Fruit fly (Drosophila melanogaster): Measurements from ENCODE around the gene CG43935.
A peak's percentile ranks its signal among the peaks of the same experiment; 100 is the strongest.

CG43935 gene

DNA sequence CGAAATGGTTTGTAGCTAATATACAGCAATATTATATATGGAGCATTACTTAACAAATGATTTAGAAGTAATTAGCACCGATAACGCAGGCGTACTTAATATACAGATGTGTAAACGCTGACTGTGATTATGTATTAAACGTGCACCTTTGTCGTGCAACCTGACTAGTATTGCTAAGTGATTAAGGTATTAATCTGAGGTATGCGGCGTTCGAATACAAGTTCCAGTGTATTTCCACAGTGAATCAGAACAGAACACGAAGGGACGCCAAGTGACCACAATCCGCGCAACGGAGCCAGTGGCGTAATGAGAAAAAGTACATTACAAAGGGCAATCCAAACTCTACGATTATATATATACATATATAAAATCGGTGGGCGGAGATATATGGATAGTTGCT, 1.1 kb upstream of the CG43935 start, which contains the start of gene Nep5:
Gene Nep5, minus strand, starts transcription at position 101 of the 400 bp plus-strand sequence.
- TF ChIP-seq Dll (optimal IDR thresholded peaks at IDR 0.05) (no peak), usp (GFP tag; optimal IDR thresholded peaks at IDR 0.05) (no peak), psq (optimal IDR thresholded peaks at IDR 0.05) (no peak)

DNA sequence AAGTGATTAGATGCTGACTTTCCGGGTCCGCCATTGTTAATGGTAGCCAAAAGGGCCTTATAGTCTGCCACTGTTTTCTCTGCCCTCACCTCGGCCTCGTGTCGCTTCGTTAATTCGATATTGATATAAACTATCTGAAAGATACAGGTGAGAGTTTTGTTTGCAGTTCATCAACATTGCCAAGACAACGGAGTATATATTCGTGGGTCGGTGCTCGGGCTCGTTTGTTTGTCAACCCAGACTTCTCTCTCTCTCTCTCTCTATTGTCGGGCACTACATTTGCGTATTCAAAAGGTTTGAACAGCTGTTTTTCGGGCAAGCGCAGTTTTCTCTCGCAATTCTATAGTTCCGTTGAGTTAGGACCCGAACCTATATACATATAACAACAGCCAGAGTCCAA, 2.1 kb downstream of the CG43935 start:
- TF ChIP-seq psq (optimal IDR thresholded peaks at IDR 0.05): no peak
- no peak for TF ChIP-seq usp (GFP tag; optimal IDR thresholded peaks at IDR 0.05)
- TF ChIP-seq CG8478 (optimal IDR thresholded peaks at IDR 0.05): no peak
- TF ChIP-seq pan (optimal IDR thresholded peaks at IDR 0.05): no peak
- no peak for TF ChIP-seq Dll (optimal IDR thresholded peaks at IDR 0.05)
- TF ChIP-seq EcR (GFP tag; optimal IDR thresholded peaks at IDR 0.05): no peak

- TF ChIP-seq CG8478 (optimal IDR thresholded peaks at IDR 0.05): no peak
- no peak for TF ChIP-seq EcR (GFP tag; optimal IDR thresholded peaks at IDR 0.05)
- no peak for TF ChIP-seq pan (optimal IDR thresholded peaks at IDR 0.05)
- TF ChIP-seq usp (GFP tag; optimal IDR thresholded peaks at IDR 0.05): no peak
- no peak for TF ChIP-seq Dll (optimal IDR thresholded peaks at IDR 0.05)
- TF ChIP-seq psq (optimal IDR thresholded peaks at IDR 0.05): no peak
Measured at dm6 chr3R:27069201-27069600, 4.0 kb downstream of the CG43935 start.

dm6 chr3R:27069810-27070625, 4.8 kb downstream of the CG43935 start, which contains the start of gene spz:
Gene spz, minus strand, starts transcription at chr3R:27070070.
- TF ChIP-seq pan (optimal IDR thresholded peaks at IDR 0.05) (no peak), CG8478 (optimal IDR thresholded peaks at IDR 0.05) (no peak), Dll (optimal IDR thresholded peaks at IDR 0.05) (peak; percentile 71), usp (GFP tag; optimal IDR thresholded peaks at IDR 0.05) (no peak), EcR (GFP tag; optimal IDR thresholded peaks at IDR 0.05) (no peak)

DNA sequence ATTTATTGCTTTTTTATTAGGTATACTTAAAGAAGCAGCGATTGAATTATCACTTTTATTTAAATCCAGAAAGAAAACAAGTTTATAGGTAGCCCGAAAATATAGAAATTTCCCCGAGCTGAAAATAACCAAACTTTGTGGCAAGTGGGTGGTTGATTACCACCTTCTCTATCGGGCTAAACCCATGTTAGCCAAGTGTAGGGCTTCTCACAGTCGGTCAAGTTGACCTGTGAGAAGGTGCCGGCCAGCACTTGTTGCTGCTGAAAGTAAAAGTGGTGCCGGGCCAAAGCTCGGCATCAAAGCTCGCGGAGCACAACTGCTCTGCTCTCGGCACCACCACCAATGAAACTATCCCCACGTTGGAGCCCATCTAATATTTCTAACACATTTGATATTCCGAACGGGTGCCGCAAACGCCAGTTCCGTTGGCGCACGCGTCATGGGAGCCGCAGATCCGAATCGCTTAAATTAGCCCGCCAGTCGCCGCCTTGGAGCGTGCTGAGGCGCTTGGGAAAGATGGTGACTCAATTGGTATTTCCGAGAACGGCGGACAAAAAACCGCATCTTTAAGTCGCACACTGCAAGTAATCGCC, 5.8 kb downstream of the CG43935 start:
- TF ChIP-seq EcR (GFP tag; optimal IDR thresholded peaks at IDR 0.05) (no peak), usp (GFP tag; optimal IDR thresholded peaks at IDR 0.05) (no peak), Dll (optimal IDR thresholded peaks at IDR 0.05) (no peak), pan (optimal IDR thresholded peaks at IDR 0.05) (no peak), psq (optimal IDR thresholded peaks at IDR 0.05) (no peak)

DNA sequence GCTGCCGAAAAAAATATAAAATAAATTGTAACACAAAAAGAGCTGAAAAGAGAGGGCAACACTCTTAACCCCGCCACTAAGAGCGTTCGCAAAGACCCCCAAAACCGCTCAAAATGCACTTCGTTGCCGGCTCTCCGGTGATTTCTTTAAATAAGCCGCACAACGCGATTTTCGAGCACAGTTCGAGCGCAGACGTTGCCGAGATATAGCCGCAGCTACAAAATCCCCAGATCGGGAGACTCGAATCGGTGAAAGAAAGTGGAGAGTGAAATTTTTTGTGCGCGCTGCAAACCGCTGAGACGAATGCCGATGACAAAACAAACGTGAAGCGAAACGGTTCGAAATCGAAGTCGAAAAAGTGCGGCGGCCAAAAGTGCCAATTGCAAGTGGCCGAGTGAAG, 10.5 kb downstream of the CG43935 start, which contains the start of gene CG14257:
Gene CG14257, plus strand, starts transcription at position 177 of the 400 bp plus-strand sequence.
- TF ChIP-seq CG8478 (optimal IDR thresholded peaks at IDR 0.05): no peak
- no peak for TF ChIP-seq Dll (optimal IDR thresholded peaks at IDR 0.05)
- no peak for TF ChIP-seq psq (optimal IDR thresholded peaks at IDR 0.05)
- no peak for TF ChIP-seq usp (GFP tag; optimal IDR thresholded peaks at IDR 0.05)
- no peak for TF ChIP-seq pan (optimal IDR thresholded peaks at IDR 0.05)
- TF ChIP-seq EcR (GFP tag; optimal IDR thresholded peaks at IDR 0.05): no peak

- TF ChIP-seq pan (optimal IDR thresholded peaks at IDR 0.05): no peak
Measured at dm6 chr3R:27076618-27077017, 11.4 kb downstream of the CG43935 start.

dm6 chr3R:27082752-27083151, 17.5 kb downstream of the CG43935 start:
- TF ChIP-seq pan (optimal IDR thresholded peaks at IDR 0.05) (no peak), psq (optimal IDR thresholded peaks at IDR 0.05) (no peak), usp (GFP tag; optimal IDR thresholded peaks at IDR 0.05) (no peak), CG8478 (optimal IDR thresholded peaks at IDR 0.05) (no peak), Dll (optimal IDR thresholded peaks at IDR 0.05) (no peak), EcR (GFP tag; optimal IDR thresholded peaks at IDR 0.05) (no peak)

- TF ChIP-seq Dll (optimal IDR thresholded peaks at IDR 0.05): no peak
- TF ChIP-seq CG8478 (optimal IDR thresholded peaks at IDR 0.05): no peak
- TF ChIP-seq EcR (GFP tag; optimal IDR thresholded peaks at IDR 0.05): no peak
- TF ChIP-seq usp (GFP tag; optimal IDR thresholded peaks at IDR 0.05): no peak
- TF ChIP-seq psq (optimal IDR thresholded peaks at IDR 0.05): no peak
Measured at dm6 chr3R:27084528-27085052, 19.4 kb downstream of the CG43935 start.

DNA sequence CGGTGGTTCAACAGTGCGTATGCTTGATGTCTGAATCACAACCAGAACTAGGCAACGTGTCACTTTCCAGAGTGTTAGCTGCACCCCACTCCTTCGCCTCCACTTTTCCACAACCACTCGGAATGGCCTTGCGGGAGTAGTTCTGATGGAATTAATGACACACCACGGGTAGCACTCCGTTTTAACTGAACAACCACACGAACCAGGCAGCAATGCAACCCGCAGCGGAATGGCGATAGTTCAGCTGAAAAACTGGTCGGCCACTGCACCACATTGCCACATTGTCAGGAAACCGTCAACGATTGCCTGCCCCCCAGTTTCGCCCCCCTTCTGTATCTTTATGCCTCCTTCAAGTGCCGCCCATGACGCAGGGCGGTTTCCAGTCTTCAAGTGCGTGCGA, 22.3 kb downstream of the CG43935 start, which contains the start of gene Cpr97Ea:
Gene Cpr97Ea, minus strand, starts transcription at position 230 of the 400 bp plus-strand sequence.
- no peak for TF ChIP-seq CG8478 (optimal IDR thresholded peaks at IDR 0.05)
- no peak for TF ChIP-seq pan (optimal IDR thresholded peaks at IDR 0.05)
- no peak for TF ChIP-seq EcR (GFP tag; optimal IDR thresholded peaks at IDR 0.05)
- no peak for TF ChIP-seq usp (GFP tag; optimal IDR thresholded peaks at IDR 0.05)
- TF ChIP-seq psq (optimal IDR thresholded peaks at IDR 0.05): no peak
- TF ChIP-seq Dll (optimal IDR thresholded peaks at IDR 0.05): no peak

- TF ChIP-seq psq (optimal IDR thresholded peaks at IDR 0.05) (no peak), EcR (GFP tag; optimal IDR thresholded peaks at IDR 0.05) (peak in 1 of 2 experiments; percentile 18)
Measured at dm6 chr3R:27091106-27091505, 25.9 kb downstream of the CG43935 start, which contains the start of gene Cpr97Eb. Gene Cpr97Eb, minus strand, starts transcription at chr3R:27091130.

dm6 chr3R:27092263-27092662, 27.0 kb downstream of the CG43935 start:
- TF ChIP-seq psq (optimal IDR thresholded peaks at IDR 0.05): no peak
- no peak for TF ChIP-seq pan (optimal IDR thresholded peaks at IDR 0.05)
- no peak for TF ChIP-seq Dll (optimal IDR thresholded peaks at IDR 0.05)
- no peak for TF ChIP-seq EcR (GFP tag; optimal IDR thresholded peaks at IDR 0.05)
- no peak for TF ChIP-seq usp (GFP tag; optimal IDR thresholded peaks at IDR 0.05)
- TF ChIP-seq CG8478 (optimal IDR thresholded peaks at IDR 0.05): no peak
